Fruit fly (Drosophila melanogaster): ENCODE data around the gene Ttc1.

Ttc1 gene

DNA sequence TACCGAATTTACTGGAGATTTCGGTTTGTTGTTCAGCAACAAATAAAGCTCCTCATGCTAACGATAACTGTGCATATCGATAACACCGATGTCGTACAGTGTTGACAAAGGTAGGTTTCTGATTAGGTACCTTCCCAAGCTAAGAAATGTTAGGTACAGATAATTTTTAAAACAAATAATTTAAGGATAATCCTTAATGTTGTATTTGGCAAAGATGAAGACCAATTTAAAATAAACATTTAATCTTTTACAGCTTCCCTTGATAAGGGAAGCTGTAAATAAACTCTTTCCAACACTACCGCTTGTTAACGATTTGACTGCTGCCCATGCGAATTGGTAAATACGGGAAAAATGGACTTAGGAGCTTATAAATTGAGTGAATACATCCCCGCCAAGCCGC is at the start of gene Ttc1, which contains the start of gene CG14882:
Gene Ttc1, minus strand, starts transcription at position 71 of the 400 bp plus-strand sequence.
Gene CG14882, plus strand, starts transcription at position 271 of the 400 bp plus-strand sequence.
- 0 out of 3 replicates have a peak, but pooled peaks have one; percentile 19 for TF ChIP-seq vnd (GFP tag; IDR thresholded peaks at IDR 0.05; ENCODE audit: partially characterized antibody)
- peak; percentile 48 for TF ChIP-seq Lhr (GFP tag; optimal IDR thresholded peaks at IDR 0.05)
- peak; percentile 95 for TF ChIP-seq slbo (GFP tag; IDR thresholded peaks at IDR 0.05)
- TF ChIP-seq so (GFP tag; IDR thresholded peaks at IDR 0.05) = peak; percentile 90
- peak; percentile 53 for TF ChIP-seq CG1233 (GFP tag; optimal IDR thresholded peaks at IDR 0.05)
- peak; percentile 91 for TF ChIP-seq seq (GFP tag; IDR thresholded peaks at IDR 0.05)
- TF ChIP-seq Nf-YC (tag; optimal IDR thresholded peaks at IDR 0.05) = peak; percentile 50
- TF ChIP-seq Oli (tag; optimal IDR thresholded peaks at IDR 0.05) = peak; percentile 76
- peak; percentile 63 for TF ChIP-seq CG12104 (GFP tag; optimal IDR thresholded peaks at IDR 0.05)
- no peak for TF ChIP-seq Deaf1 (tag; optimal IDR thresholded peaks at IDR 0.05)
- peak; percentile 76 for TF ChIP-seq Poxn (GFP tag; IDR thresholded peaks at IDR 0.05)
- TF ChIP-seq Hr3 (GFP tag; optimal IDR thresholded peaks at IDR 0.05) = peak; percentile 86
- no peak for TF ChIP-seq zf30C (GFP tag; optimal IDR thresholded peaks at IDR 0.05)
- no peak for TF ChIP-seq cad (GFP tag; optimal IDR thresholded peaks at IDR 0.05)
- TF ChIP-seq Pdp1 (GFP tag; optimal IDR thresholded peaks at IDR 0.05) = peak; percentile 87 to 90
- peak; percentile 86 for TF ChIP-seq unpg (GFP tag; optimal IDR thresholded peaks at IDR 0.05)
- no peak for TF ChIP-seq pb (GFP tag; optimal IDR thresholded peaks at IDR 0.05)
- TF ChIP-seq nmo (GFP tag; optimal IDR thresholded peaks at IDR 0.05) = peak; percentile 81
- TF ChIP-seq CG6254 (GFP tag; optimal IDR thresholded peaks at IDR 0.05) = no peak
- TF ChIP-seq CG18599 (GFP tag; optimal IDR thresholded peaks at IDR 0.05) = no peak
- TF ChIP-seq amos (GFP tag; IDR thresholded peaks at IDR 0.05; ENCODE audit: partially characterized antibody) = peak; percentile 51; the same call in 1 of the 2 replicates
- peak; percentile 30; the same call in 1 of the 2 replicates for TF ChIP-seq nerfin-2 (GFP tag; IDR thresholded peaks at IDR 0.05; ENCODE audit: partially characterized antibody)
- TF ChIP-seq CG10565 (GFP tag; optimal IDR thresholded peaks at IDR 0.05) = no peak
- TF ChIP-seq Dek (tag; optimal IDR thresholded peaks at IDR 0.05) = peak; percentile 73
- peak; percentile 71 for TF ChIP-seq CG18764 (GFP tag; optimal IDR thresholded peaks at IDR 0.05)
- peak; percentile 92 for TF ChIP-seq CG32532 (GFP tag; IDR thresholded peaks at IDR 0.05)
- TF ChIP-seq CG1792 (GFP tag; optimal IDR thresholded peaks at IDR 0.05) = peak; percentile 45
- TF ChIP-seq Fer1 (GFP tag; optimal IDR thresholded peaks at IDR 0.05) = peak; percentile 81
- peak; percentile 77 for TF ChIP-seq CG12744 (GFP tag; optimal IDR thresholded peaks at IDR 0.05)
- peak; percentile 78 for TF ChIP-seq CG33213 (GFP tag; optimal IDR thresholded peaks at IDR 0.05)
- TF ChIP-seq zfh2 (GFP tag; optimal IDR thresholded peaks at IDR 0.05) = peak; percentile 88
- TF ChIP-seq CG10654 (GFP tag; optimal IDR thresholded peaks at IDR 0.05) = peak; percentile 78
- no peak; the same call in 1 of the 2 replicates for TF ChIP-seq aop (GFP tag; IDR thresholded peaks at IDR 0.05)
- TF ChIP-seq CG8290 (GFP tag; optimal IDR thresholded peaks at IDR 0.05) = peak; percentile 82
- peak in 1 of 2 experiments; percentile 78 for TF ChIP-seq CG8290 (tag; optimal IDR thresholded peaks at IDR 0.05)
- peak; percentile 39 for TF ChIP-seq CG18476 (GFP tag; optimal IDR thresholded peaks at IDR 0.05)
- peak; percentile 69; the same call in 2 of the 3 replicates for TF ChIP-seq CG11560 (tag; IDR thresholded peaks at IDR 0.05)
- TF ChIP-seq cwo (GFP tag; optimal IDR thresholded peaks at IDR 0.05) = peak; percentile 68
- no peak for TF ChIP-seq CG7271 (tag; optimal IDR thresholded peaks at IDR 0.05)
- TF ChIP-seq CG3995 (GFP tag; optimal IDR thresholded peaks at IDR 0.05) = peak; percentile 66
- TF ChIP-seq Hr39 (optimal IDR thresholded peaks at IDR 0.05) = no peak
- TF ChIP-seq YL-1 (GFP tag; optimal IDR thresholded peaks at IDR 0.05) = peak; percentile 38
- TF ChIP-seq Meics (GFP tag; optimal IDR thresholded peaks at IDR 0.05) = peak; percentile 80
- TF ChIP-seq repo (GFP tag; optimal IDR thresholded peaks at IDR 0.05) = peak; percentile 46
- TF ChIP-seq phol (tag; optimal IDR thresholded peaks at IDR 0.05) = peak; percentile 80
- no peak for TF ChIP-seq CG11504 (tag; optimal IDR thresholded peaks at IDR 0.05)
- peak; percentile 62 for TF ChIP-seq B-H2 (GFP tag; optimal IDR thresholded peaks at IDR 0.05)
- TF ChIP-seq CG6765 (GFP tag; optimal IDR thresholded peaks at IDR 0.05) = peak; percentile 58
- peak; percentile 95 for TF ChIP-seq row (GFP tag; IDR thresholded peaks at IDR 0.05)
- peak; percentile 40 for TF ChIP-seq CG10431 (GFP tag; optimal IDR thresholded peaks at IDR 0.05)
- TF ChIP-seq HmgZ (tag; optimal IDR thresholded peaks at IDR 0.05) = peak; percentile 83

Measured in whole organism, embryonic.